Worm (Caenorhabditis elegans) whole organism, young adult: ENCODE measurements around the gene ZC477.3.

Source experiments
- akir-1 ChIP-seq: fragments of 200-800 bp; sonication (Bioruptor generic); optimal IDR thresholded peaks from 2 replicates; lab custom pipeline; 2018; ENCODE audit warnings: mild to moderate bottlenecking, missing genetic modification characterization, moderate library complexity, missing compliant biosample characterization
- cebp-1 ChIP-seq, 2 experiments: fragments of 200-800 bp in 1 of 2; sonication (Bioruptor generic) in 1 of 2; sonication (generic microtip) in 1 of 2; IDR thresholded peaks in 1 of 2; optimal IDR thresholded peaks in 1 of 2; 2 replicates each; pipeline versions ENCODE4 v1.3.6 to Lab custom; 2017 to 2022; ENCODE audit warnings: missing compliant biosample characterization in 2 of 2, missing genetic modification characterization in 2 of 2, mild to moderate bottlenecking in 1 of 2, missing genetic modification reagents in 1 of 2, moderate library complexity in 1 of 2
- ceh-27 ChIP-seq: fragments of 200-800 bp; sonication (Bioruptor generic); optimal IDR thresholded peaks from 2 replicates; lab custom pipeline; 2018; ENCODE audit warnings: mild to moderate bottlenecking, missing genetic modification characterization, moderate library complexity, missing compliant biosample characterization
- ceh-40 ChIP-seq: fragments of 200-800 bp; sonication (Bioruptor generic); IDR thresholded peaks from 2 replicates; pipeline ENCODE4 v1.3.6; 2022; ENCODE audit warnings: missing genetic modification characterization, missing compliant biosample characterization
- ets-4 ChIP-seq: fragments of 200-800 bp; sonication (Bioruptor generic); optimal IDR thresholded peaks from 2 replicates; lab custom pipeline; 2018; ENCODE audit warnings: mild to moderate bottlenecking, missing genetic modification characterization, missing compliant biosample characterization
- hlh-26 ChIP-seq: fragments of 200-800 bp; sonication (Bioruptor generic); conservative IDR thresholded peaks from 2 replicates; pipeline ENCODE4 v1.3.6; 2022; ENCODE audit warnings: missing genetic modification reagents, missing genetic modification characterization, missing compliant biosample characterization
- lin-40 ChIP-seq: sonication (generic microtip); optimal IDR thresholded peaks from 2 replicates; lab custom pipeline; 2016; ENCODE audit warnings: missing genetic modification characterization, mild to moderate bottlenecking, missing compliant biosample characterization, missing genotype, missing genetic modification reagents
- pha-4 ChIP-seq: fragments of 150-350 bp; sonication (generic microtip); optimal IDR thresholded peaks from 2 replicates; lab custom pipeline; 2014; ENCODE audit warnings: missing biosample characterization, missing genetic modification reagents, missing genetic modification characterization
- snpc-4 ChIP-seq, 5 experiments: fragments of 150-350 bp in 1 of 5; sonication (generic microtip) in 4 of 5; optimal IDR thresholded peaks; 2 replicates each; lab custom pipeline; 2014 to 2018; ENCODE audit warnings: missing genetic modification characterization in 5 of 5, missing biosample characterization in 3 of 5, antibody characterized with exemption in 2 of 5, mild to moderate bottlenecking in 2 of 5, missing compliant biosample characterization in 2 of 5, missing genotype in 2 of 5, moderate library complexity in 2 of 5, missing genetic modification reagents in 1 of 5
- unc-130 ChIP-seq: sonication (generic microtip); optimal IDR thresholded peaks from 2 replicates; lab custom pipeline; 2016; ENCODE audit warnings: missing genetic modification reagents, missing genetic modification characterization, missing compliant biosample characterization
- unc-62 ChIP-seq: fragments of 150-350 bp; optimal IDR thresholded peaks from 2 replicates; lab custom pipeline; 2014; ENCODE audit warnings: missing biosample characterization, missing genetic modification reagents, missing genetic modification characterization
- zfh-2 ChIP-seq: fragments of 200-800 bp; sonication (Bioruptor generic); conservative IDR thresholded peaks from 2 replicates; pipeline ENCODE4 v1.3.6; 2022; ENCODE audit warnings: missing genetic modification reagents, missing genetic modification characterization, missing compliant biosample characterization

DNA sequence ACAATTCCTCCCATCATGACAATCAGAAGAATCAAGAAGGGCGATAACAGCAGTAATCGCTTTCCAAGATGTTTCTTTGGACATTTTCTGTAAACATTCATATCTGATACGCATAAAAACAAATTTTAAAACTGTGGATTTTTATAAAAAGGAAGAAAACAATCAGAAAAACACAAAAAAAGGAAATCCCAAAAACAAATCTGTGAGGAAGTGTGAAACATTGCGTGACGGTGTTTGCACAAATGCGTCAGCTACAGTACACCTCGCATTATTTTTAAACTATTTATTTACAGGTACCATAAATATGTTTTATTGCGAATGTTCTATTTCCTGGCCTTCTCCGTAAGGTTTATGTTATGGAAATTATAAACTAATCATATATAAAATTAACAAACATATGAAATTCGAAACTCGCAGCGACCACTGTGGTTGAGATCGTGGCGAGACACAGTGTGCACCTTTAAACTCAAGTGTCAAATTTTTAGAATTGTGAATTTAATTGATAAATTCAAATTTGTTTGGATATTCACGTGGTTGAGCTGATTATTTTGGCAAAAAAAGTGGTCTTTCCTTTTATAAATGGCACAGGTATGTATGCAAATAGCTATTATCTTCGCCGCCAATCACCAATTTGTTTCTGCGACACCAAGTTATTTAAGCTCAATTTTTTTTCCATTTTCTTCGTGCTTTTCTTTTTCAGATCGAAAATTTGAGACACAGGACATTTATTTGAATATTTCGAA, 18.2 kb downstream of the ZC477.3 start, which contains the start of the genes C34D4.10 and str-48:
- TF ChIP-seq unc-62 (GFP tag; lab: Kevin White, UChicago) (no peak), pha-4 (no peak), ceh-40 (GFP tag; lab: Robert Waterston, UW) (no peak), cebp-1 (GFP tag; IDR thresholded peaks at IDR 0.05; lab: Robert Waterston, UW) (no peak), cebp-1 (tag; optimal IDR thresholded peaks at IDR 0.05; lab: Kevin White, UChicago) (no peak), snpc-4 (GFP tag; optimal IDR thresholded peaks at IDR 0.05; lab: Kevin White, UChicago) (no peak), snpc-4 (tag; optimal IDR thresholded peaks at IDR 0.05; lab: Kevin White, UChicago) (no peak), akir-1 (no peak), unc-130 (GFP tag; lab: Kevin White, UChicago) (no peak), lin-40 (tag; lab: Kevin White, UChicago) (no peak), hlh-26 (GFP tag; lab: Robert Waterston, UW) (no peak), ets-4 (GFP tag; lab: Kevin White, UChicago) (no peak), zfh-2 (GFP tag; lab: Robert Waterston, UW) (no peak), ceh-27 (GFP tag; lab: Kevin White, UChicago) (no peak)
